Fruit fly (Drosophila melanogaster): ENCODE data around the gene nub.

The nub gene

dm6 chr2L:12672296-12672695 is 84.9 kb downstream of the nub start:
- no peak for TF ChIP-seq CG4496 (GFP tag; IDR thresholded peaks at IDR 0.05)
- no peak for TF ChIP-seq gl (tag; optimal IDR thresholded peaks at IDR 0.05)
- no peak for TF ChIP-seq fd96Ca (GFP tag; IDR thresholded peaks at IDR 0.05)
- TF ChIP-seq Pif1B (GFP tag; optimal IDR thresholded peaks at IDR 0.05): no peak
- TF ChIP-seq CG34367 (tag; optimal IDR thresholded peaks at IDR 0.05): no peak
- TF ChIP-seq Snoo (tag; optimal IDR thresholded peaks at IDR 0.05): no peak
- TF ChIP-seq CG9948 (tag; optimal IDR thresholded peaks at IDR 0.05): no peak
- no peak for TF ChIP-seq Pif1A (GFP tag; optimal IDR thresholded peaks at IDR 0.05)
- no peak for TF ChIP-seq CG8159 (tag; optimal IDR thresholded peaks at IDR 0.05)
- TF ChIP-seq CG8301 (tag; optimal IDR thresholded peaks at IDR 0.05): no peak
- no peak for TF ChIP-seq rn (GFP tag; IDR thresholded peaks at IDR 0.05)
- TF ChIP-seq CG17806 (tag; optimal IDR thresholded peaks at IDR 0.05): no peak
- TF ChIP-seq CG14655 (GFP tag; optimal IDR thresholded peaks at IDR 0.05): no peak
- no peak for TF ChIP-seq CG13204 (GFP tag; optimal IDR thresholded peaks at IDR 0.05)
- TF ChIP-seq CG32121 (GFP tag; IDR thresholded peaks at IDR 0.05): no peak
- TF ChIP-seq CG10348 (GFP tag; IDR thresholded peaks at IDR 0.05): no peak
- TF ChIP-seq CG12605 (GFP tag; IDR thresholded peaks at IDR 0.05): no peak

dm6 chr2L:12674365-12674764 is 86.9 kb downstream of the nub start:
- TF ChIP-seq CG12605 (GFP tag; IDR thresholded peaks at IDR 0.05) (no peak), CG34367 (tag; optimal IDR thresholded peaks at IDR 0.05) (no peak), D1 (tag; optimal IDR thresholded peaks at IDR 0.05) (no peak), CG4496 (GFP tag; IDR thresholded peaks at IDR 0.05) (no peak), Ets98B (GFP tag; IDR thresholded peaks at IDR 0.05) (no peak), CG10348 (GFP tag; IDR thresholded peaks at IDR 0.05) (no peak), Pif1A (GFP tag; optimal IDR thresholded peaks at IDR 0.05) (no peak), CG32121 (GFP tag; IDR thresholded peaks at IDR 0.05) (no peak), CG14655 (GFP tag; optimal IDR thresholded peaks at IDR 0.05) (no peak), CG17806 (tag; optimal IDR thresholded peaks at IDR 0.05) (no peak), CG13204 (GFP tag; optimal IDR thresholded peaks at IDR 0.05) (no peak), CG8159 (tag; optimal IDR thresholded peaks at IDR 0.05) (no peak), CG9948 (tag; optimal IDR thresholded peaks at IDR 0.05) (no peak), gl (tag; optimal IDR thresholded peaks at IDR 0.05) (no peak), CG15710 (tag; optimal IDR thresholded peaks at IDR 0.05) (no peak), rn (GFP tag; IDR thresholded peaks at IDR 0.05) (no peak), Pif1B (GFP tag; optimal IDR thresholded peaks at IDR 0.05) (no peak)
